Worm (Caenorhabditis elegans) whole organism, young adult: ENCODE results near the gene D1014.6.

Experiments used
- F49E8.2 ChIP-seq: sonication (generic microtip); optimal IDR thresholded peaks from 3 replicates; lab custom pipeline; 2017; ENCODE audit warnings: missing genetic modification characterization, mild to moderate bottlenecking, missing compliant biosample characterization, antibody characterized with exemption, moderate library complexity; ENCODE audit not compliant: insufficient read depth
- athp-1 ChIP-seq: sonication (generic microtip); optimal IDR thresholded peaks from 2 replicates; lab custom pipeline; 2017; ENCODE audit warnings: mild to moderate bottlenecking, missing genetic modification characterization, missing compliant biosample characterization
- nhr-90 ChIP-seq: sonication (generic microtip); optimal IDR thresholded peaks from 2 replicates; lab custom pipeline; 2016; ENCODE audit warnings: missing genotype, mild to moderate bottlenecking, missing genetic modification characterization, missing compliant biosample characterization
- tlf-1 ChIP-seq: fragments of 200-800 bp; sonication (Bioruptor generic); optimal IDR thresholded peaks from 2 replicates; lab custom pipeline; 2018; ENCODE audit warnings: mild to moderate bottlenecking, missing genetic modification characterization, missing compliant biosample characterization

The D1014.6 gene

ce11 chrV:8171688-8172087 is 50.7 kb downstream of the D1014.6 start:
- TF ChIP-seq nhr-90 (tag; lab: Kevin White, UChicago) (no peak), F49E8.2 (no peak), tlf-1 (GFP tag; lab: Kevin White, UChicago) (no peak), athp-1 (tag; lab: Kevin White, UChicago) (no peak)
